Fruit fly (Drosophila melanogaster) Kc167 (cell line): Measurements from ENCODE around the gene CG32793.

Experiments
- Sin3A ChIP-seq: fragments of >200 bp; optimal IDR thresholded peaks from 2 replicates; lab custom pipeline; 2018; ENCODE audit warnings: missing external identifiers
- h ChIP-seq: fragments of >200 bp; optimal IDR thresholded peaks from 3 replicates; lab custom pipeline; 2018; ENCODE audit warnings: missing external identifiers
- insv ChIP-seq: fragments of >200 bp; optimal IDR thresholded peaks from 3 replicates; lab custom pipeline; 2018; ENCODE audit warnings: missing external identifiers

DNA sequence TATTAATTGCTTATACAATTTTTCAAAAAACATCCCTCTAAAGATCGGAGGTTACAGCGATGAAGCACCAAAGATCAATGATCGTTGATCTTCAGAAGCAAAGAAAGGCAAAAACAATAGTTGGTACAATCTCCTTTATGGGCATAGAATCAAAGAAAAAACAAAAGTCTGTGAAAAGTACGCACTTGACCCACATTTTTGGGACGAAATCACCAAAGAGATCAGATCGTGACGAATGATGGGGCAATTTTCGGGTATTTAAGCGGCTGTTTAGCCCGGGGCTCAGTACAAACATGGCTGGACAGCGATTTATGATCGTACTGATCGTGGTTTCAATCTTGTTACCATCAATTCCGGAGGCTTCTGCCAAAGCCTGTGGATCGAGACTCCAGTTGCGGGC lies 17.2 kb downstream of the CG32793 start, which contains the start of gene CG17959:
- TF ChIP-seq h (lab: Kevin White, UChicago): no peak
- no peak for TF ChIP-seq Sin3A (lab: Kevin White, UChicago)
- TF ChIP-seq insv (lab: Kevin White, UChicago): no peak
